Worm (Caenorhabditis elegans) whole organism, L4 larva: ENCODE data around the gene C47A10.16.

Experiments
- daf-16 ChIP-seq, 3 experiments: sonication (generic microtip); optimal IDR thresholded peaks; 2 replicates each; lab custom pipeline; 2016 to 2017; ENCODE audit warnings: missing genetic modification characterization in 3 of 3, missing genetic modification reagents in 3 of 3, mild to moderate bottlenecking in 2 of 3, missing compliant biosample characterization in 2 of 3, missing biosample characterization in 1 of 3, moderate library complexity in 1 of 3
- lsy-2 ChIP-seq, 2 experiments: fragments of 150-350 bp in 1 of 2; sonication (generic microtip) in 1 of 2; optimal IDR thresholded peaks; 2 replicates each; lab custom pipeline; 2014 to 2017; ENCODE audit warnings: missing biosample characterization in 2 of 2, missing genetic modification characterization in 2 of 2
- mep-1 ChIP-seq: fragments of 150-350 bp; sonication (generic microtip); optimal IDR thresholded peaks from 3 replicates; lab custom pipeline; 2014; ENCODE audit warnings: missing biosample characterization, missing genetic modification characterization
- nhr-11 ChIP-seq: fragments of 150-350 bp; optimal IDR thresholded peaks from 2 replicates; lab custom pipeline; 2014; ENCODE audit warnings: missing biosample characterization, missing genetic modification characterization
- nhr-237 ChIP-seq: sonication (generic microtip); optimal IDR thresholded peaks from 2 replicates; lab custom pipeline; 2017; ENCODE audit warnings: missing biosample characterization, missing genetic modification characterization
- nhr-48 ChIP-seq: sonication (generic microtip); optimal IDR thresholded peaks from 2 replicates; lab custom pipeline; 2016; ENCODE audit warnings: mild to moderate bottlenecking, missing genetic modification characterization, missing compliant biosample characterization
- skn-1 ChIP-seq: fragments of 150-350 bp; optimal IDR thresholded peaks from 2 replicates; lab custom pipeline; 2014; ENCODE audit warnings: missing biosample characterization, missing genetic modification characterization
- unc-39 ChIP-seq: sonication (generic microtip); optimal IDR thresholded peaks from 2 replicates; lab custom pipeline; 2017; ENCODE audit warnings: missing biosample characterization, missing genetic modification characterization
- unc-62 ChIP-seq, 3 experiments: fragments of 150-350 bp in 1 of 3; sonication (generic microtip); optimal IDR thresholded peaks in 2 of 3; peaks in 1 of 3; 1 replicate in 1 of 3; 2 replicates in 2 of 3; lab custom pipeline; 2014 to 2017; ENCODE audit warnings: missing biosample characterization in 3 of 3, missing genetic modification characterization in 3 of 3, missing genetic modification reagents in 3 of 3, missing genotype in 1 of 3

DNA sequence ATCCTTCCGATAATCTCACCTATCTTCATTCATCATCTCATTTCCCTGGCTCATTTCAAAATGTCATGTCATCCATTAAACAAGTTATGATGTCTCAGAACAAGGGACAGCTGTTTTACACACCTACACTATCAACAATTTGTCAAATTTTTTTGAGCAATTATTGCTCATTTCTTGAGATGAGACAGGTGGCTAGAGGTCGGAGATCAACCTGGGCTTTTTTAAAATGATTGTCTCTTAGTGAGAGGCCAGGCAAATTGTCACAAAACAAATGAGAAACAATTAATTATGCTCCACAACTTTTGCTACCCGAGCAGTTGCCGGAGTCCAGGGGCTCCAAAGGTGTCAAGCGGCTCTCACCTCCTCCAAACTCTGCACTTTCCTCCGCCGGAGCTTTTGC, 36.2 kb downstream of the C47A10.16 start:
- TF ChIP-seq nhr-48 (no peak), unc-39 (tag; lab: Kevin White, UChicago) (no peak), daf-16 (GFP tag; optimal IDR thresholded peaks at IDR 0.05; lab: Kevin White, UChicago) (peak in 1 of 2 experiments; percentile 40), daf-16 (tag; optimal IDR thresholded peaks at IDR 0.05; lab: Kevin White, UChicago) (no peak), skn-1 (no peak), nhr-237 (no peak), unc-62 (GFP tag; optimal IDR thresholded peaks at IDR 0.05 in 1 of 2; lab: Kevin White, UChicago) (peak in 1 of 2 experiments; percentile 96), unc-62 (tag; optimal IDR thresholded peaks at IDR 0.05; lab: Kevin White, UChicago) (no peak), mep-1 (no peak), lsy-2 (tag; optimal IDR thresholded peaks at IDR 0.05; lab: Kevin White, UChicago) (no peak), nhr-11 (tag; lab: Kevin White, UChicago) (peak; percentile 60)
